Fruit fly (Drosophila melanogaster) whole organism, pupa: ENCODE results near the gene p.

Experiments used
- CG10348 ChIP-seq: fragments of 200-800 bp; sonication (Bioruptor generic); IDR thresholded peaks from 2 replicates; pipeline ENCODE4 v1.3.6; 2022; ENCODE audit warnings: missing biosample characterization, missing genetic modification characterization
- CG12605 ChIP-seq: fragments of 200-800 bp; sonication (Bioruptor generic); IDR thresholded peaks from 2 replicates; pipeline ENCODE4 v1.3.6; 2022; ENCODE audit warnings: missing biosample characterization, missing genetic modification characterization
- CG13204 ChIP-seq: fragments of 200-800 bp; sonication (Bioruptor generic); optimal IDR thresholded peaks from 2 replicates; lab custom pipeline; 2018; ENCODE audit warnings: missing biosample characterization, mild to moderate bottlenecking, missing genetic modification characterization, moderate library complexity
- CG14655 ChIP-seq: fragments of 200-800 bp; sonication (Bioruptor generic); optimal IDR thresholded peaks from 3 replicates; lab custom pipeline; 2017; ENCODE audit warnings: mild to moderate bottlenecking, missing biosample characterization, missing genetic modification reagents, missing genetic modification characterization
- CG15710 ChIP-seq: fragments of 200-800 bp; sonication (Bioruptor generic); optimal IDR thresholded peaks from 2 replicates; lab custom pipeline; 2018; ENCODE audit warnings: missing biosample characterization, mild to moderate bottlenecking, missing genetic modification characterization, moderate library complexity
- CG17806 ChIP-seq: fragments of 200-800 bp; sonication (Bioruptor generic); optimal IDR thresholded peaks from 2 replicates; lab custom pipeline; 2018; ENCODE audit warnings: missing biosample characterization, mild to moderate bottlenecking, missing genetic modification characterization, moderate library complexity
- CG32121 ChIP-seq: fragments of 200-800 bp; sonication (Bioruptor generic); IDR thresholded peaks from 2 replicates; pipeline ENCODE4 v1.3.6; 2022; ENCODE audit warnings: missing biosample characterization, missing genetic modification characterization
- CG34367 ChIP-seq: fragments of 200-800 bp; sonication (Bioruptor generic); optimal IDR thresholded peaks from 2 replicates; lab custom pipeline; 2018; ENCODE audit warnings: missing biosample characterization, mild to moderate bottlenecking, missing genetic modification characterization
- CG4496 ChIP-seq: fragments of 200-800 bp; sonication (Bioruptor generic); IDR thresholded peaks from 3 replicates; pipeline ENCODE4 v1.3.6; 2022; ENCODE audit warnings: missing biosample characterization, missing genetic modification characterization
- CG8159 ChIP-seq: fragments of 200-800 bp; sonication (Bioruptor generic); optimal IDR thresholded peaks from 3 replicates; lab custom pipeline; 2018; ENCODE audit warnings: missing biosample characterization, mild to moderate bottlenecking, missing genetic modification characterization, moderate library complexity
- CG8301 ChIP-seq: fragments of 200-800 bp; sonication (Bioruptor generic); optimal IDR thresholded peaks from 2 replicates; lab custom pipeline; 2018; ENCODE audit warnings: missing biosample characterization, mild to moderate bottlenecking, missing genetic modification characterization
- CG9948 ChIP-seq: fragments of 200-800 bp; sonication (Bioruptor generic); optimal IDR thresholded peaks from 2 replicates; lab custom pipeline; 2018; ENCODE audit warnings: missing biosample characterization, mild to moderate bottlenecking, missing genetic modification characterization, moderate library complexity
- D1 ChIP-seq: fragments of 200-800 bp; sonication (Bioruptor generic); optimal IDR thresholded peaks from 2 replicates; lab custom pipeline; 2018; ENCODE audit warnings: missing biosample characterization, mild to moderate bottlenecking, missing genetic modification characterization, moderate library complexity
- EcR ChIP-seq: fragments of 200-800 bp; sonication (Bioruptor generic); optimal IDR thresholded peaks from 3 replicates; lab custom pipeline; 2019; ENCODE audit warnings: missing biosample characterization, missing genetic modification characterization, mild to moderate bottlenecking, moderate library complexity, missing genetic modification reagents
- Ets98B ChIP-seq: fragments of 200-800 bp; sonication (Bioruptor generic); IDR thresholded peaks from 2 replicates; pipeline ENCODE4 v1.3.6; 2022; ENCODE audit warnings: missing biosample characterization, missing genetic modification characterization
- Pif1A ChIP-seq: fragments of 200-800 bp; sonication (Bioruptor generic); optimal IDR thresholded peaks from 3 replicates; lab custom pipeline; 2016; ENCODE audit warnings: missing biosample characterization, missing genetic modification characterization
- Pif1B ChIP-seq: fragments of 200-800 bp; sonication (Bioruptor generic); optimal IDR thresholded peaks from 3 replicates; lab custom pipeline; 2016; ENCODE audit warnings: missing biosample characterization, missing genetic modification characterization
- Snoo ChIP-seq: fragments of 200-800 bp; sonication (Bioruptor generic); optimal IDR thresholded peaks from 3 replicates; lab custom pipeline; 2017; ENCODE audit warnings: missing biosample characterization, mild to moderate bottlenecking, missing genetic modification characterization, inconsistent platforms
- fd96Ca ChIP-seq: fragments of 200-800 bp; sonication (Bioruptor generic); IDR thresholded peaks from 3 replicates; pipeline ENCODE4 v1.3.6; 2022; ENCODE audit warnings: missing biosample characterization, missing genetic modification characterization
- gl ChIP-seq: fragments of 200-800 bp; sonication (Bioruptor generic); optimal IDR thresholded peaks from 2 replicates; lab custom pipeline; 2018; ENCODE audit warnings: missing biosample characterization, mild to moderate bottlenecking, missing genetic modification characterization
- rn ChIP-seq: fragments of 200-800 bp; sonication (Bioruptor generic); IDR thresholded peaks from 2 replicates; pipeline ENCODE4 v1.3.6; 2022; ENCODE audit warnings: missing biosample characterization, missing genetic modification characterization

p gene

dm6 chr3R:8673803-8674234, 3.3 kb upstream of the p start, which contains the start of gene mRpL19:
Gene mRpL19 (plus strand): TSS chr3R:8674109.
- TF ChIP-seq Snoo (no peak), gl (no peak), CG32121 (GFP tag; lab: Robert Waterston, UW) (peak; percentile 34; the same call in 1 of the 2 replicates), CG9948 (tag; lab: Kevin White, UChicago) (peak; percentile 16), CG12605 (GFP tag; lab: Robert Waterston, UW) (no peak), CG8159 (tag; lab: Kevin White, UChicago) (peak; percentile 25), rn (GFP tag; lab: Robert Waterston, UW) (no peak), Pif1A (GFP tag; lab: Kevin White, UChicago) (no peak), CG4496 (GFP tag; lab: Robert Waterston, UW) (no peak), CG34367 (tag; lab: Kevin White, UChicago) (no peak), CG13204 (no peak), CG14655 (GFP tag; lab: Kevin White, UChicago) (no peak), CG15710 (tag; lab: Kevin White, UChicago) (peak; percentile 27), CG10348 (GFP tag; lab: Robert Waterston, UW) (no peak), CG17806 (tag; lab: Kevin White, UChicago) (peak; percentile 31)

- TF ChIP-seq CG9948 (tag; lab: Kevin White, UChicago) (no peak), EcR (GFP tag; lab: Kevin White, UChicago) (peak; percentile 19), CG34367 (tag; lab: Kevin White, UChicago) (no peak), CG17806 (tag; lab: Kevin White, UChicago) (no peak), Ets98B (GFP tag; lab: Robert Waterston, UW) (peak; percentile 51), fd96Ca (peak; percentile 58; the same call in 2 of the 3 replicates), Pif1A (GFP tag; lab: Kevin White, UChicago) (peak; percentile 9), CG32121 (GFP tag; lab: Robert Waterston, UW) (peak; percentile 56; the same call in 1 of the 2 replicates), CG4496 (GFP tag; lab: Robert Waterston, UW) (peak; percentile 47; the same call in 1 of the 3 replicates)
Observed at dm6 chr3R:8669900-8670528, 470 bp downstream of the p start.

dm6 chr3R:8669029-8669707, 1.3 kb downstream of the p start:
- TF ChIP-seq Ets98B (GFP tag; lab: Robert Waterston, UW) (peak; percentile 99), CG9948 (tag; lab: Kevin White, UChicago) (peak; percentile 98), rn (GFP tag; lab: Robert Waterston, UW) (peak; percentile 92), gl (peak; percentile 96), CG8159 (tag; lab: Kevin White, UChicago) (peak; percentile 98), Snoo (peak; percentile 97), CG10348 (GFP tag; lab: Robert Waterston, UW) (peak; percentile 89), CG15710 (tag; lab: Kevin White, UChicago) (peak; percentile 97), CG8301 (tag; lab: Kevin White, UChicago) (peak; percentile 99), Pif1B (peak; percentile 99), D1 (tag; lab: Kevin White, UChicago) (peak; percentile 86), fd96Ca (peak; percentile 97), CG32121 (GFP tag; lab: Robert Waterston, UW) (peak; percentile 97), Pif1A (GFP tag; lab: Kevin White, UChicago) (peak; percentile 99), CG4496 (GFP tag; lab: Robert Waterston, UW) (peak; percentile 99), CG12605 (GFP tag; lab: Robert Waterston, UW) (peak; percentile 98), CG17806 (tag; lab: Kevin White, UChicago) (peak; percentile 98), EcR (GFP tag; lab: Kevin White, UChicago) (peak; percentile 45), CG14655 (GFP tag; lab: Kevin White, UChicago) (peak; percentile 98), CG34367 (tag; lab: Kevin White, UChicago) (peak; percentile 98), CG13204 (peak; percentile 94)

DNA sequence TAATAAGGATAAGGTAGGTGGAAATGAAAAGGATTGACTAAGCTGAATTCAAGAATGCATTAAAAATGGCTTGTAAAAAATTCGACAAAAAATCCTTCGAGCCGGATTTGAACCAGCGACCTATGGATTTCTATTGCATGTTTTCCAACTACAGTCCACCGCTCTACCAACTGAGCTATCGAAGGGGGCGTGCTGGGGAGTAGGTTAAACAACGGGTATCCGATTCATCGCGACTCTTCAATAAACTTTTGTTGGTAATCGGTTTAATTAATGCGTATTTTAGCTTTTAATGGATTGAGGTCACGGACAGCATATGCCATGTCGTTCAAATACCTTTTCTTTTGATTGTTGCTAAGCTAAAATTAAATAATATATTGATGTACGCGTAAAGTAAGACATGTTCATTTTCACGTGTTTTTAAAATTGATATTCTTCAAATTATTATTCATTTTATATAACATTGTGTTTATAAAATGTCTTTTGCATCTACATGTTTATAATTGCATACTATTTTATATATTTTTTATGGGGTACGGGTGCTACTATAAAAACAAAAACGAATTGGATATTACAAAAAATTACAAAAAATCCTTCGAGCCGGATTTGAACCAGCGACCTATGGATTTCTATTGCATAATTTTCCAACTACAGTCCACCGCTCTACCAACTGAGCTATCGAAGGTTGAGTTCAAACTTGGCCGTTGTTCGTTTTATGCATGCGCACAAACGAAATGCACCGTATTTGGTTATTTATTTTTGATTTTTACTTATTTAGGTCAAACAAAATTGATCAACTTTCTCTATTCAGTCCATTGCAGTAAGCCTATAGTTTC, 2.2 kb downstream of the p start:
- TF ChIP-seq fd96Ca: no peak
- no peak for TF ChIP-seq CG17806 (tag; lab: Kevin White, UChicago)
- no peak for TF ChIP-seq D1 (tag; lab: Kevin White, UChicago)
- no peak for TF ChIP-seq CG14655 (GFP tag; lab: Kevin White, UChicago)
- peak; percentile 28 for TF ChIP-seq EcR (GFP tag; lab: Kevin White, UChicago)
- TF ChIP-seq CG9948 (tag; lab: Kevin White, UChicago): no peak
- TF ChIP-seq rn (GFP tag; lab: Robert Waterston, UW): no peak
- TF ChIP-seq CG4496 (GFP tag; lab: Robert Waterston, UW): no peak
- no peak for TF ChIP-seq CG32121 (GFP tag; lab: Robert Waterston, UW)
- TF ChIP-seq CG12605 (GFP tag; lab: Robert Waterston, UW): no peak
- no peak for TF ChIP-seq CG10348 (GFP tag; lab: Robert Waterston, UW)
- no peak for TF ChIP-seq CG8301 (tag; lab: Kevin White, UChicago)
- TF ChIP-seq CG8159 (tag; lab: Kevin White, UChicago): no peak
- TF ChIP-seq CG13204: no peak
- 0 out of 2 replicates have a peak, but pooled peaks have one; percentile 3 for TF ChIP-seq Ets98B (GFP tag; lab: Robert Waterston, UW)
